Worm (Caenorhabditis elegans) whole organism, L2 larva: Measurements from ENCODE around the gene gnrr-6.
A peak's percentile ranks its signal among the peaks of the same experiment; 100 is the strongest.

Experiments
- R02D3.7 ChIP-seq: fragments of 150-350 bp; optimal IDR thresholded peaks from 2 replicates; lab custom pipeline; 2014; ENCODE audit warnings: missing biosample characterization, missing genetic modification characterization
- ZK546.5 ChIP-seq: sonication (generic microtip); optimal IDR thresholded peaks from 2 replicates; lab custom pipeline; 2017; ENCODE audit warnings: missing biosample characterization, missing genetic modification characterization
- aly-2 ChIP-seq: fragments of 150-350 bp; optimal IDR thresholded peaks from 2 replicates; lab custom pipeline; 2014; ENCODE audit warnings: missing biosample characterization, missing genetic modification characterization
- ceh-16 ChIP-seq: fragments of 150-350 bp; optimal IDR thresholded peaks from 2 replicates; lab custom pipeline; 2014; ENCODE audit warnings: missing biosample characterization, missing genetic modification characterization
- crh-2 ChIP-seq: sonication (generic microtip); optimal IDR thresholded peaks from 2 replicates; lab custom pipeline; 2017; ENCODE audit warnings: missing biosample characterization, missing genetic modification characterization
- elt-1 ChIP-seq: fragments of 150-350 bp; optimal IDR thresholded peaks from 2 replicates; lab custom pipeline; 2014; ENCODE audit warnings: missing biosample characterization, missing genetic modification characterization
- elt-3 ChIP-seq: sonication (generic microtip); optimal IDR thresholded peaks from 2 replicates; lab custom pipeline; 2017; ENCODE audit warnings: missing biosample characterization, missing genetic modification characterization
- fos-1 ChIP-seq: fragments of 150-350 bp; optimal IDR thresholded peaks from 2 replicates; lab custom pipeline; 2014; ENCODE audit warnings: missing biosample characterization, missing genetic modification characterization
- lin-11 ChIP-seq: fragments of 150-350 bp; sonication (generic microtip); optimal IDR thresholded peaks from 2 replicates; lab custom pipeline; 2014; ENCODE audit warnings: missing biosample characterization, missing genetic modification characterization, inconsistent platforms, mixed read lengths
- lin-13 ChIP-seq: fragments of 150-350 bp; optimal IDR thresholded peaks from 2 replicates; lab custom pipeline; 2014; ENCODE audit warnings: missing biosample characterization, missing genetic modification reagents, missing genetic modification characterization
- lin-39 ChIP-seq: fragments of 150-350 bp; optimal IDR thresholded peaks from 2 replicates; lab custom pipeline; 2014; ENCODE audit warnings: missing biosample characterization, missing genetic modification reagents, missing genetic modification characterization
- mab-5 ChIP-seq: fragments of 150-350 bp; optimal IDR thresholded peaks from 2 replicates; lab custom pipeline; 2014; ENCODE audit warnings: missing biosample characterization, missing genetic modification characterization
- nhr-10 ChIP-seq: sonication (generic microtip); optimal IDR thresholded peaks from 2 replicates; lab custom pipeline; 2017; ENCODE audit warnings: missing biosample characterization, missing genetic modification characterization
- nhr-11 ChIP-seq: fragments of 150-350 bp; optimal IDR thresholded peaks from 2 replicates; lab custom pipeline; 2014; ENCODE audit warnings: missing biosample characterization, missing genetic modification characterization
- nhr-12 ChIP-seq: fragments of 150-350 bp; optimal IDR thresholded peaks from 2 replicates; lab custom pipeline; 2014; ENCODE audit warnings: missing biosample characterization, missing genetic modification characterization
- nhr-129 ChIP-seq: fragments of 150-350 bp; optimal IDR thresholded peaks from 2 replicates; lab custom pipeline; 2014; ENCODE audit warnings: missing biosample characterization, missing genetic modification characterization
- nhr-237 ChIP-seq: fragments of 150-350 bp; optimal IDR thresholded peaks from 2 replicates; lab custom pipeline; 2014; ENCODE audit warnings: missing biosample characterization, missing genetic modification characterization
- nhr-25 ChIP-seq: fragments of 150-350 bp; sonication (generic microtip); optimal IDR thresholded peaks from 3 replicates; lab custom pipeline; 2014; ENCODE audit warnings: missing biosample characterization, missing genetic modification characterization
- peb-1 ChIP-seq: fragments of 150-350 bp; optimal IDR thresholded peaks from 2 replicates; lab custom pipeline; 2014; ENCODE audit warnings: missing biosample characterization, missing genetic modification characterization
- sem-4 ChIP-seq: fragments of 150-350 bp; optimal IDR thresholded peaks from 2 replicates; lab custom pipeline; 2014; ENCODE audit warnings: missing biosample characterization, missing genetic modification reagents, missing genetic modification characterization
- sma-3 ChIP-seq: sonication (generic microtip); optimal IDR thresholded peaks from 2 replicates; lab custom pipeline; 2016; ENCODE audit warnings: missing genetic modification reagents, missing genetic modification characterization, missing compliant biosample characterization
- unc-39 ChIP-seq: fragments of 150-350 bp; optimal IDR thresholded peaks from 2 replicates; lab custom pipeline; 2014; ENCODE audit warnings: missing biosample characterization, missing genetic modification characterization
- unc-55 ChIP-seq: fragments of 150-350 bp; sonication (generic microtip); optimal IDR thresholded peaks from 3 replicates; lab custom pipeline; 2014; ENCODE audit warnings: missing biosample characterization, missing genetic modification reagents, missing genetic modification characterization
- ztf-4 ChIP-seq: fragments of 150-350 bp; optimal IDR thresholded peaks from 2 replicates; lab custom pipeline; 2014; ENCODE audit warnings: missing biosample characterization, missing genetic modification characterization

gnrr-6 gene

DNA sequence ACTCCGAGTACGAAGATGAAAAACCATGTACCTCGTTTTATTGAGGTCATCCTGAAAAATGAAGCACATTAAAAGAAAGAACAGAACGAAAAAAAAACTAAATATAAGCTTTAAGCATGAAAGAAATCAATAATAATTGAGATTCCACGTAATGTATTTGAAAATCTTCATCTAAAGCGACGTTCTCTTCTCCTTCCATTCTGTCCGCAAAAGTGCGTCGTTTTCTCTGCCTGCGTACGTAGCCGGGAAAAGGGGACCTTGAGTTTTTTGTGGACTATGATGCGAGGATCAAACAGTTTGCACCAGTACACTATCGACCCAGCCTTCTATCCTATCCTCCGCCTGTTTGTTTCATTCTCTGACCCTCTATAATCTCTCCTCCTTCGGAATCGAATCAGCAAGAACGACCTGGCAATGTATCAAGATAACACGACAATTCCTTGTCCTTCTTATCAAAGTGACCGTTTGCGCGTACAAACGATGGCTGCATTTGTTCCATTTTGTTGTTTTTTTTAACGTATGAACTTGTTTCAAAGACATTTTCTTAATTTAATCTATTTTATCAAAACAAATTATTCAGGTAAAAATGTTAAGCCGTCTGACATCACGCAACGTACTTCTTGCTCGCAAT, 36.8 kb downstream of the gnrr-6 start, which contains the start of the genes C34F6.7 and idh-2 (continued):
- TF ChIP-seq ztf-4 (tag; lab: Kevin White, UChicago) (no peak), lin-11 (tag; lab: Kevin White, UChicago) (no peak), nhr-237 (no peak), fos-1 (peak; percentile 45), sem-4 (tag; lab: Kevin White, UChicago) (no peak), nhr-12 (tag; lab: Kevin White, UChicago) (no peak), lin-13 (GFP tag; lab: Kevin White, UChicago) (no peak), mab-5 (no peak), nhr-10 (tag; lab: Kevin White, UChicago) (no peak), peb-1 (no peak), ceh-16 (tag; lab: Kevin White, UChicago) (no peak)

- TF ChIP-seq unc-39 (tag; lab: Kevin White, UChicago) (no peak), R02D3.7 (tag; lab: Kevin White, UChicago) (no peak), crh-2 (tag; lab: Kevin White, UChicago) (peak; percentile 6), fos-1 (no peak), unc-55 (GFP tag; lab: Kevin White, UChicago) (peak; percentile 21)
These were observed 44.0 kb downstream of the gnrr-6 start, which contains the start of gene C34F6.9 for ce11 chrX:11222597-11223218. TSS of gene C34F6.9 (minus strand) at chrX:11222647.

DNA sequence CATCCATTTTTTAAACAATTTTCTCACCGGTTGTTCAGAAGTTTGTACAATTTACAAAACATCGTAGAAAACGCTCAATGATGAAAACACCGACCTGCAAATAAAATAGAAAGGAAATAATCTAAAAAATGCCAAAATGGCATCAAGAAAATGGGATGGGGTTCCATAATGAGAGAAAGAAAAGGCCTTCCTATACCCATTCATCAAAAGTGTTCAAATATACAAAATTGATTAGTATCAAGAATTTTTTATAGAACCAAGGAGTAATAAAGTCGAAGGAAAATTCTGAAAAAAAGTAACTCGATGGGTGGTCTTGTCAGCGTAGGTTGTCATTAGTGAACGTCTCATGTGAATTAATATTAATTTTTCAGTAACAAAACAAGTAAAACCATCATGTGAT, 47.9 kb downstream of the gnrr-6 start, which contains the start of gene C34F6.12:
Gene C34F6.12 (minus strand): TSS at position 101 of the 400 bp plus-strand sequence.
- TF ChIP-seq sma-3 (GFP tag; lab: Kevin White, UChicago) (no peak), ceh-16 (tag; lab: Kevin White, UChicago) (no peak), nhr-129 (tag; lab: Kevin White, UChicago) (no peak), ztf-4 (tag; lab: Kevin White, UChicago) (no peak), aly-2 (no peak), nhr-25 (tag; lab: Kevin White, UChicago) (no peak), lin-39 (tag; lab: Kevin White, UChicago) (no peak), ZK546.5 (no peak), unc-55 (GFP tag; lab: Kevin White, UChicago) (no peak), nhr-11 (tag; lab: Kevin White, UChicago) (no peak), lin-13 (GFP tag; lab: Kevin White, UChicago) (no peak), nhr-12 (tag; lab: Kevin White, UChicago) (no peak), elt-3 (tag; lab: Kevin White, UChicago) (no peak), unc-39 (tag; lab: Kevin White, UChicago) (no peak), mab-5 (no peak), elt-1 (tag; lab: Kevin White, UChicago) (no peak)
- TF ChIP-seq, all 48 proteins: peak for 0
